Worm (Caenorhabditis elegans): ENCODE data around the gene F47B10.3.
A peak's percentile ranks its signal among the peaks of the same experiment; 100 is the strongest.

Gene F47B10.3

DNA sequence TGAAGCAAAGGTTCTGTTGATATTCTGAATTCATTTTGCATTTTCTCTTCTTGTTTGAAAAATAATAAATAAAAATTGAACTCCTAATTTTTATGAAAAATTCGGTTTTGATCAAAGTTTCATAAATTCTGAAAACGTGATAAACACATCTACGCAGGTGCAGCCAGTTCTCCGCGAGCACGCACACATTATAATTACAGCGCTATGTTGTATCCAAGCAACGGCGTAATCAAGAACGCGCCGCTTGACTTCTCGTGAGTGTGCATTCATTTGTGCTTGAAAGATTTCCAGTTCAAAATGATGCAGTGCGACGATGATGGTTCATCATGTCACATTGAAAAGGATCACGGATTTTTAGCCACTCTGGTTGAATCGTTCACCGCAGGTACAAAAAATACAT is at the start of gene F47B10.3:
Gene F47B10.3, plus strand, starts transcription at position 301 of the 400 bp plus-strand sequence.
- no peak for TF ChIP-seq sem-2 (GFP tag; optimal IDR thresholded peaks at IDR 0.05)
- TF ChIP-seq ztf-11 (tag; optimal IDR thresholded peaks at IDR 0.05): no peak
- TF ChIP-seq lin-13 (tag; optimal IDR thresholded peaks at IDR 0.05): no peak
- no peak for TF ChIP-seq zip-8 (tag; optimal IDR thresholded peaks at IDR 0.05)
- TF ChIP-seq elt-3 (tag; optimal IDR thresholded peaks at IDR 0.05): no peak
- no peak for TF ChIP-seq nhr-237 (tag; optimal IDR thresholded peaks at IDR 0.05)
- no peak for TF ChIP-seq mab-5 (tag; optimal IDR thresholded peaks at IDR 0.05)

DNA sequence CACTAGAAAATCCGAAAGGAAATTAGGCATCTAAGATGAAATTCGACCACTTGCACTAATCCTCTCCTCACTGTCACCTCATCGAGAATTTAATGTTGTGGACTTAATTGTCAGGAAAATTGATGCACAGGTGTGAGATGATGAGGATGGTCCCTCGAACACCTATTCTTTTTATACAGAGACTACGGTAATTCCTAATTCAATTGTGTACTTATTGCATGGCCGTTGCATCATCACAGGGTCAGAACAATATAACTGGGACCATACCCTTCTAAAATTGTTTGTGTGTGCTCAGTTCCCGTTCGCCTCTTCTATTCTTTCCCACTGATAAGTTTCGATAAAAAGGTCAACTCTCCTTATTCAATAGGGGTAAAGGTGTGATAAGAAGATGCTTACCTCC is 47.9 kb upstream of the F47B10.3 start:
- no peak for TF ChIP-seq sem-2 (GFP tag; optimal IDR thresholded peaks at IDR 0.05)
- TF ChIP-seq lin-13 (tag; optimal IDR thresholded peaks at IDR 0.05): no peak
- no peak for TF ChIP-seq unc-120 (tag; optimal IDR thresholded peaks at IDR 0.05; ENCODE audit: poor library complexity, severe bottlenecking)
- no peak for TF ChIP-seq unc-39 (tag; optimal IDR thresholded peaks at IDR 0.05)
- peak; percentile 92 for TF ChIP-seq nhr-2 (tag; optimal IDR thresholded peaks at IDR 0.05)
- TF ChIP-seq elt-1 (tag; optimal IDR thresholded peaks at IDR 0.05; ENCODE audit: borderline replicate concordance, insufficient read depth): no peak
- TF ChIP-seq lsy-2 (tag; optimal IDR thresholded peaks at IDR 0.05): peak; percentile 34
- TF ChIP-seq zip-8 (tag; optimal IDR thresholded peaks at IDR 0.05): peak; percentile 79

DNA sequence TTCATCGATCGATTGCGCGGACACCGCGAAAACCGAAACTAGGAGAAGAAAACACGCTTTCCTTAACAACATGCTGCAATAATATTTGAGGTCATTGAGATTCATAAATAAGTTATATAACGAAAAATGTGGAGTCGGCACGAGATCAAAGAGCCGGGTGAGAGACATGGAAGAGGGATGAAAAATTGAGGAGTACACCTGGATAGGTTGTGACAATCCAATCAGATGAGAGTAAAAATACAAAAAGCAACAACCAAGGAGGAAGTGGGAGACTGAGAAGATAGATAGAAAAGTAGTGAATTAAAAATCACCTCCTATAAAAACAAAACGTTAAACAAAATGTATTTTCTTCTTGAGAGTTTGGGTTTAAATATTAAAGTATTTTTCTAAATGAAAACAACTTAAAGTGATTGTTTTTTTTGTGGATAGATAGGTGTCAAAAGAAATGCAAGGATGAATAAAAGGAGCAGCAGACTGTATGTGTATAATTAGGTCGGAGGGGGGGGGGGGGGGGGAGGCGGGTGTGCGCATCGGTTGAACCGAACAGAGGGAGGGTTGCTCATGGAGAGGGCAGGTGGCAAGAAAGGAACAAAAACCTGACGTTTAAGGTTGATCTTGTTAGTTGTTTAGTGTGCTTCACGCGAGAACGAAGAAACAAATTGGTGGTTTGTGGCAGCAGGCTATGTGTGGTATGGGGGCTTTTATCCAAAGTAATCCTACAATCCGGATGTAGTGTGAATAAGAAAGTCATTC is 47.2 kb upstream of the F47B10.3 start, which contains the start of gene C05A9.2:
Gene C05A9.2, minus strand, starts transcription at position 73 of the 753 bp plus-strand sequence.
- TF ChIP-seq nhr-237 (tag; optimal IDR thresholded peaks at IDR 0.05) (no peak), mls-2 (tag; optimal IDR thresholded peaks at IDR 0.05) (peak; percentile 8), sptf-1 (tag; optimal IDR thresholded peaks at IDR 0.05) (peak; percentile 50), ceh-43 (GFP tag; optimal IDR thresholded peaks at IDR 0.05) (peak; percentile 9), cnd-1 (tag; optimal IDR thresholded peaks at IDR 0.05) (peak; percentile 52)

DNA sequence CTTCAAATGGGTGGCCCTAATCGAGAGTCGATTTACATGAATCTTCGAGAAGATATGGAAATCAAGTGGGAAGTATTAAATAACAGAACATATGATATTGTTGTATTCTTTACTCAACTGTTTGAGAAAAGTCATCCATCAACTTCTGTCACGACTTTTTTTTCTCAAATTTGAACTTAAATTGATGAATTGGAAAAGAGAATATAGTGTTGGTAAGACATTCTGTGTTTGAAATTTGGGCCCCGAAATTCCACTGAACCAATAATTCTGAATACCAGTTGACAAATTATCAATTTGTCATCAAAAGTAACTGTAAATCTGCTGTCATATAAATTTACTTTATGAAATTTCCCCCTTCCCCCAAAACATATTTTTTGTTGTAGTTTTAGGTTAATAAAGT is 45.1 kb upstream of the F47B10.3 start:
- TF ChIP-seq elt-3 (tag; optimal IDR thresholded peaks at IDR 0.05) (no peak), drap-1 (GFP tag; optimal IDR thresholded peaks at IDR 0.05) (no peak), ces-1 (GFP tag; optimal IDR thresholded peaks at IDR 0.05) (no peak), nhr-28 (tag; optimal IDR thresholded peaks at IDR 0.05) (no peak)

DNA sequence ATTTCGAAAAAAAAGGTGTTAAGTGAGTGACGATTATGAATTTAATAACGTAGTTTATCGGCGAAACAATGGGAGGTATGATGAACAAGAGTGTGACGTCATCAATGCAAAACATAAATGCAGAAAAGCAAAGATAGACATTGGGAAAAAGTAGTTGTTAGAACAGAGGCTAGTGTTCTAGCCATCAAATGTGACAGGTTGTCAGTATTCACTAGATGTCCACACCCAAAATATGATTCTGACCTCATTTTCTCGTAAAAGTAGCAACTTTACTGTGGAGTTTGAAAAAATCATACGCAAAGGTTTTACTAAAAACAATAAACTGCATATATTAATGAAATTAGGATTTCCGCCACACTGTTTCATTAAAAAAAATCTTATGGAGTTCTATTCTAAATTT is 40.8 kb upstream of the F47B10.3 start:
- no peak for TF ChIP-seq lin-13 (tag; optimal IDR thresholded peaks at IDR 0.05)
- peak; percentile 13 for TF ChIP-seq zip-8 (tag; optimal IDR thresholded peaks at IDR 0.05)
- no peak for TF ChIP-seq drap-1 (GFP tag; optimal IDR thresholded peaks at IDR 0.05)
- TF ChIP-seq unc-62 (GFP tag; optimal IDR thresholded peaks at IDR 0.05): peak; percentile 17

DNA sequence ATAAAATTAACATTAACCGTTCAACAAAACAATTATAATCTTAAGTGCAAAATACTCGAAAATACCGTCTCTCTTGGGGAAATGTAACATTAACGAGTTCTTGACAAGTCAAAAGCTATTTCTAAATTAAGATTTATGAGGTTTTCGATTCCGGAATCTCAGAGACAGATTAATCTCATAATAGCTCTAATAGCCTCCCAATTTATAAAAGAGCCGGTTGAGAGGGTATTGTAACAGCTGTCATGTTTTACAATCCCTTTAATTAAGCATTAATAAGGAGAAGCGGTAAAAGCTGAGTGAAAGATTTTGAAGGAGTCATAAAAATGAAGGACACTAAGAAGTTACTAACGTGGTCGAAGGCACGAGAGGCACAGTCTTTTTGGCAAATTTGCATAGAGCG is 40.3 kb upstream of the F47B10.3 start:
- TF ChIP-seq nhr-12 (tag; optimal IDR thresholded peaks at IDR 0.05): no peak
- peak; percentile 91 for TF ChIP-seq ces-1 (GFP tag; optimal IDR thresholded peaks at IDR 0.05)
- TF ChIP-seq cnd-1 (tag; optimal IDR thresholded peaks at IDR 0.05): peak; percentile 46

DNA sequence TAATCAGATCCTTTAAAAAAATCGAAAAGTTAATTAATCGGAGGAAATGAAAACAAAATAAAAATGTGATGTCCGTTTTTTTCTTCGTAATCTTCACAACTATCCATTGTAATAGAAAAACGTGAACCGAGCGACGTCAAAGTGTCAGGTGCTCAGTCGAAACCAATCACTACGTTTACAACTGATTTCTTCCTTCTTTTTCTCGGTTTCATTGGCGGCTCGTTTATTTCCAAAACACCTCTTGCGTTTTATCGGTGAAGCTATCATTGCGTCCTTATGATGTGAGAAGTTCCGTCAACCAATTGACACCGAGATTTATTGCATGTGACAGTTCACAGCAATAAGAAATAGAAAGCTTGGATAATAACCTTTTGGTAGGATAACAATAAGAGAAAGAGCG is 38.7 kb upstream of the F47B10.3 start:
- peak; percentile 91 for TF ChIP-seq hlh-1 (tag; optimal IDR thresholded peaks at IDR 0.05)
- no peak for TF ChIP-seq pha-4 (tag; optimal IDR thresholded peaks at IDR 0.05)
- peak; percentile 29 for TF ChIP-seq unc-62 (GFP tag; optimal IDR thresholded peaks at IDR 0.05)

DNA sequence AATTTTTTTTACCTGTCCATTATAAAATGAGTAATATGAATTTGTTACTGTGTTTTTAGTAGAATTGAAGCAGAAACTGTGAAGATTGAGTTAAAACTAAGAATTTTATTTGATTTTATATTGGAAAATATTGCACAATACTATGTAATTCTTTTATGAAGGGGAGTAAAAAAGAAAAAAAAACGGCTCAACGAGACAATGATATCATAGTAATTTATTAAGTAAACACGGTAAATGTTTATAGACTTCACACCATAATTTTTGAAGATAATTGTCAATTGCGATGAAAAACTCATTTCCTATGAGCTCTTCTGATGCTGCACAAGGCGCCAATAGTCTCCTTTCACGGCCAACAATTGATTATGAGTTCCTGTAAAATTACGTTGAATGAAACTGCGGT is 32.8 kb upstream of the F47B10.3 start, which contains the start of gene pgp-5:
Gene pgp-5, minus strand, starts transcription at position 87 of the 400 bp plus-strand sequence.
- TF ChIP-seq cnd-1 (tag; optimal IDR thresholded peaks at IDR 0.05) (no peak), ceh-39 (tag; optimal IDR thresholded peaks at IDR 0.05) (no peak), elt-1 (tag; optimal IDR thresholded peaks at IDR 0.05; ENCODE audit: borderline replicate concordance, insufficient read depth) (no peak), sptf-1 (tag; optimal IDR thresholded peaks at IDR 0.05) (no peak), lin-13 (tag; optimal IDR thresholded peaks at IDR 0.05) (no peak), sem-2 (GFP tag; optimal IDR thresholded peaks at IDR 0.05) (no peak), M03D4.4 (tag; optimal IDR thresholded peaks at IDR 0.05) (no peak), ces-1 (GFP tag; optimal IDR thresholded peaks at IDR 0.05) (no peak), lin-32 (GFP tag; optimal IDR thresholded peaks at IDR 0.05) (no peak), pha-4 (tag; optimal IDR thresholded peaks at IDR 0.05) (no peak)
